Worm (Caenorhabditis elegans) whole organism, midembryonic: ENCODE measurements around the gene serp-1.1.

Experiments used
- T22C8.4 ChIP-seq: fragments of 200-800 bp; sonication (Bioruptor generic); IDR thresholded peaks from 2 replicates; pipeline ENCODE4 v1.3.6; 2022; ENCODE audit warnings: missing genetic modification characterization, missing compliant biosample characterization
- cog-1 ChIP-seq: sonication (generic microtip); optimal IDR thresholded peaks from 2 replicates; lab custom pipeline; 2016; ENCODE audit warnings: missing genetic modification characterization, missing compliant biosample characterization
- flt-1 ChIP-seq: fragments of 200-800 bp; sonication (Bioruptor generic); IDR thresholded peaks from 2 replicates; pipeline ENCODE4 v1.3.6; 2022; ENCODE audit warnings: missing genetic modification characterization, missing compliant biosample characterization
- klf-2 ChIP-seq: fragments of 200-800 bp; sonication (Bioruptor generic); conservative IDR thresholded peaks from 2 replicates; pipeline ENCODE4 v1.3.6; 2022; ENCODE audit warnings: missing genetic modification reagents, missing genetic modification characterization, missing compliant biosample characterization
- med-1 ChIP-seq: sonication (generic microtip); optimal IDR thresholded peaks from 2 replicates; lab custom pipeline; 2017; ENCODE audit warnings: missing genetic modification characterization, mild to moderate bottlenecking, missing compliant biosample characterization, antibody characterized with exemption, missing genetic modification reagents; ENCODE audit not compliant: insufficient read depth
- tab-1 ChIP-seq: fragments of 200-800 bp; sonication (Bioruptor generic); IDR thresholded peaks from 2 replicates; pipeline ENCODE4 v1.3.6; 2022; ENCODE audit warnings: missing genetic modification characterization, missing compliant biosample characterization
- ztf-23 ChIP-seq: fragments of 200-800 bp; sonication (Bioruptor generic); IDR thresholded peaks from 2 replicates; pipeline ENCODE4 v1.3.6; 2022; ENCODE audit warnings: missing genetic modification reagents, missing genetic modification characterization, missing compliant biosample characterization
- ztf-29 ChIP-seq: fragments of 200-800 bp; sonication (Bioruptor generic); IDR thresholded peaks from 2 replicates; pipeline ENCODE4 v1.3.6; 2022; ENCODE audit warnings: missing genetic modification reagents, missing genetic modification characterization, missing compliant biosample characterization

ce11 chrX:15847543-15848087 lies 6.2 kb downstream of the serp-1.1 start, which contains the start of gene F59F4.3:
- no peak for TF ChIP-seq T22C8.4
- TF ChIP-seq ztf-23 (GFP tag; lab: Robert Waterston, UW) = no peak
- TF ChIP-seq tab-1 (GFP tag; lab: Robert Waterston, UW) = no peak
- TF ChIP-seq cog-1 (tag; lab: Kevin White, UChicago) = no peak
- TF ChIP-seq ztf-29 (GFP tag; lab: Robert Waterston, UW) = no peak
- no peak for TF ChIP-seq flt-1 (GFP tag; lab: Robert Waterston, UW)
- TF ChIP-seq med-1 (GFP tag; lab: Kevin White, UChicago) = no peak
- TF ChIP-seq klf-2 (GFP tag; lab: Robert Waterston, UW) = no peak
